Fruit fly (Drosophila melanogaster) whole organism, embryonic: ENCODE results near the gene asp.

Source experiments
- Aef1 ChIP-seq: fragments of 200-800 bp; sonication (Bioruptor generic); IDR thresholded peaks from 3 replicates; pipeline ENCODE4 v1.3.6; 2022; ENCODE audit warnings: missing biosample characterization, missing genetic modification characterization
- Bdp1 ChIP-seq: fragments of 200-800 bp; sonication (Bioruptor generic); optimal IDR thresholded peaks from 3 replicates; lab custom pipeline; 2016; ENCODE audit warnings: missing biosample characterization, missing genetic modification characterization
- CG10543 ChIP-seq: fragments of 200-800 bp; sonication (Bioruptor generic); optimal IDR thresholded peaks from 3 replicates; lab custom pipeline; 2017; ENCODE audit warnings: missing biosample characterization, mild to moderate bottlenecking, missing genetic modification characterization, moderate library complexity
- CG11247 ChIP-seq: fragments of 200-800 bp; sonication (Bioruptor generic); IDR thresholded peaks from 2 replicates; pipeline ENCODE4 v1.3.6; 2022; ENCODE audit warnings: missing biosample characterization, missing genetic modification characterization
- CG14965 ChIP-seq: fragments of 200-800 bp; sonication (Bioruptor generic); optimal IDR thresholded peaks from 2 replicates; lab custom pipeline; 2016; ENCODE audit warnings: missing biosample characterization, missing genetic modification characterization, borderline replicate concordance
- CG15269 ChIP-seq: fragments of 200-800 bp; sonication (Bioruptor generic); optimal IDR thresholded peaks from 2 replicates; lab custom pipeline; 2018; ENCODE audit warnings: missing biosample characterization, mild to moderate bottlenecking, missing genetic modification characterization, moderate library complexity
- CG1647 ChIP-seq: fragments of 200-800 bp; sonication (Bioruptor generic); optimal IDR thresholded peaks from 3 replicates; lab custom pipeline; 2016; ENCODE audit warnings: missing biosample characterization, missing genetic modification characterization
- CG17568 ChIP-seq: fragments of 200-800 bp; sonication (Bioruptor generic); optimal IDR thresholded peaks from 2 replicates; lab custom pipeline; 2018; ENCODE audit warnings: missing biosample characterization, mild to moderate bottlenecking, missing genetic modification characterization, moderate library complexity
- CG17612 ChIP-seq: fragments of 200-800 bp; sonication (Bioruptor generic); IDR thresholded peaks from 2 replicates; pipeline ENCODE4 v1.3.6; 2022; ENCODE audit warnings: missing biosample characterization, missing genetic modification characterization
- CG17829 ChIP-seq: fragments of 200-800 bp; optimal IDR thresholded peaks from 2 replicates; lab custom pipeline; 2019; ENCODE audit warnings: missing biosample characterization, mild to moderate bottlenecking, missing genetic modification characterization, moderate library complexity
- CG18476 ChIP-seq: fragments of 200-800 bp; sonication (Bioruptor generic); optimal IDR thresholded peaks from 2 replicates; lab custom pipeline; 2016; ENCODE audit warnings: missing biosample characterization, mild to moderate bottlenecking, missing genetic modification characterization
- CG2678 ChIP-seq: fragments of 200-800 bp; sonication (Bioruptor generic); optimal IDR thresholded peaks from 3 replicates; lab custom pipeline; 2019; ENCODE audit warnings: missing biosample characterization, mild to moderate bottlenecking, missing genetic modification characterization, moderate library complexity
- CG31388 ChIP-seq: fragments of 200-800 bp; sonication (Bioruptor generic); optimal IDR thresholded peaks from 2 replicates; lab custom pipeline; 2016; ENCODE audit warnings: missing biosample characterization, missing genetic modification characterization
- CG32532 ChIP-seq: fragments of 200-800 bp; sonication (Bioruptor generic); IDR thresholded peaks from 2 replicates; pipeline ENCODE4 v1.3.6; 2022; ENCODE audit warnings: missing biosample characterization, missing genetic modification characterization
- CG34224 ChIP-seq: fragments of 200-800 bp; sonication (Bioruptor generic); IDR thresholded peaks from 3 replicates; pipeline ENCODE4 v1.3.6; 2022; ENCODE audit warnings: missing biosample characterization, missing genetic modification characterization; ENCODE audit not compliant: partially characterized antibody
- CG4820 ChIP-seq: fragments of 200-800 bp; sonication (Bioruptor generic); optimal IDR thresholded peaks from 3 replicates; lab custom pipeline; 2016; ENCODE audit warnings: missing biosample characterization, missing genetic modification characterization
- CG4854 ChIP-seq: fragments of 200-800 bp; sonication (Bioruptor generic); optimal IDR thresholded peaks from 2 replicates; lab custom pipeline; 2016; ENCODE audit warnings: missing biosample characterization, missing genetic modification characterization, inconsistent platforms
- CG6254 ChIP-seq: fragments of 200-800 bp; sonication (Bioruptor generic); optimal IDR thresholded peaks from 3 replicates; lab custom pipeline; 2017; ENCODE audit warnings: mild to moderate bottlenecking, missing biosample characterization, missing genetic modification reagents, missing genetic modification characterization
- CG6654 ChIP-seq: fragments of 200-800 bp; sonication (Bioruptor generic); optimal IDR thresholded peaks from 2 replicates; lab custom pipeline; 2017; ENCODE audit warnings: missing biosample characterization, mild to moderate bottlenecking, missing genetic modification characterization
- CG6683 ChIP-seq: fragments of 200-800 bp; sonication (Bioruptor generic); optimal IDR thresholded peaks from 2 replicates; lab custom pipeline; 2017; ENCODE audit warnings: missing biosample characterization, mild to moderate bottlenecking, missing genetic modification characterization, missing genetic modification reagents
- CG7745 ChIP-seq: fragments of 200-800 bp; sonication (Bioruptor generic); optimal IDR thresholded peaks from 2 replicates; lab custom pipeline; 2018; ENCODE audit warnings: missing biosample characterization, mild to moderate bottlenecking, missing genetic modification characterization, moderate library complexity
- CG8924 ChIP-seq: fragments of 200-800 bp; optimal IDR thresholded peaks from 3 replicates; lab custom pipeline; 2019; ENCODE audit warnings: missing biosample characterization, mild to moderate bottlenecking, missing genetic modification characterization, moderate library complexity
- CHES-1-like ChIP-seq: fragments of 200-800 bp; sonication (Bioruptor generic); optimal IDR thresholded peaks from 2 replicates; lab custom pipeline; 2016; ENCODE audit warnings: missing biosample characterization, missing genetic modification characterization
- Dbx ChIP-seq: fragments of 200-800 bp; sonication (Bioruptor generic); IDR thresholded peaks from 3 replicates; pipeline ENCODE4 v1.3.6; 2022; ENCODE audit warnings: missing biosample characterization, missing genetic modification characterization
- Dref ChIP-seq: fragments of 200-800 bp; sonication (Bioruptor generic); IDR thresholded peaks from 2 replicates; pipeline ENCODE4 v1.3.6; 2022; ENCODE audit warnings: missing biosample characterization, missing genetic modification characterization
- Fer1 ChIP-seq: fragments of 200-800 bp; sonication (Bioruptor generic); optimal IDR thresholded peaks from 2 replicates; lab custom pipeline; 2017; ENCODE audit warnings: missing biosample characterization, mild to moderate bottlenecking, missing genetic modification characterization
- HLH54F ChIP-seq: fragments of 200-800 bp; sonication (Bioruptor generic); optimal IDR thresholded peaks from 3 replicates; lab custom pipeline; 2016; ENCODE audit warnings: missing biosample characterization, missing genetic modification characterization
- HmgD ChIP-seq: fragments of 200-800 bp; sonication (Bioruptor generic); optimal IDR thresholded peaks from 3 replicates; lab custom pipeline; 2016; ENCODE audit warnings: missing biosample characterization, missing genetic modification characterization
- Kr ChIP-seq: fragments of 200-800 bp; sonication (Bioruptor generic); optimal IDR thresholded peaks from 2 replicates; lab custom pipeline; 2017; ENCODE audit warnings: missing biosample characterization, mild to moderate bottlenecking, missing genetic modification characterization
- Mad ChIP-seq: fragments of 200-800 bp; sonication (Bioruptor generic); optimal IDR thresholded peaks from 2 replicates; lab custom pipeline; 2016; ENCODE audit warnings: missing biosample characterization, missing genetic modification characterization
- Nf-YB ChIP-seq: fragments of 200-800 bp; sonication (Bioruptor generic); optimal IDR thresholded peaks from 3 replicates; lab custom pipeline; 2019; ENCODE audit warnings: missing biosample characterization, mild to moderate bottlenecking, missing genetic modification characterization, moderate library complexity
- TFAM ChIP-seq: fragments of 200-800 bp; sonication (Bioruptor generic); optimal IDR thresholded peaks from 2 replicates; lab custom pipeline; 2017; ENCODE audit warnings: missing biosample characterization, missing genetic modification characterization, inconsistent platforms
- bsh ChIP-seq, 2 experiments: fragments of 200-800 bp; sonication (Bioruptor generic); optimal IDR thresholded peaks; 2 replicates each; lab custom pipeline; 2017 to 2018; ENCODE audit warnings: mild to moderate bottlenecking in 2 of 2, missing biosample characterization in 2 of 2, missing genetic modification characterization in 2 of 2, moderate library complexity in 1 of 2
- dmrt11E ChIP-seq: fragments of 200-800 bp; sonication (Bioruptor generic); optimal IDR thresholded peaks from 3 replicates; lab custom pipeline; 2018; ENCODE audit warnings: missing biosample characterization, mild to moderate bottlenecking, missing genetic modification characterization, moderate library complexity
- dmrt99B ChIP-seq: fragments of 200-800 bp; sonication (Bioruptor generic); optimal IDR thresholded peaks from 2 replicates; lab custom pipeline; 2018; ENCODE audit warnings: missing biosample characterization, mild to moderate bottlenecking, missing genetic modification characterization, moderate library complexity
- dpn ChIP-seq, 2 experiments: fragments of 200-800 bp; sonication (Bioruptor generic); optimal IDR thresholded peaks; 3 replicates each; lab custom pipeline; 2016; ENCODE audit warnings: missing biosample characterization in 2 of 2, missing genetic modification characterization in 2 of 2
- fd3F ChIP-seq: fragments of 200-800 bp; sonication (Bioruptor generic); optimal IDR thresholded peaks from 2 replicates; lab custom pipeline; 2018; ENCODE audit warnings: missing biosample characterization, mild to moderate bottlenecking, missing genetic modification characterization, moderate library complexity
- fru ChIP-seq: fragments of >200 bp; optimal IDR thresholded peaks from 2 replicates; lab custom pipeline; 2017
- nerfin-1 ChIP-seq: fragments of 200-800 bp; sonication (Bioruptor generic); optimal IDR thresholded peaks from 3 replicates; lab custom pipeline; 2019; ENCODE audit warnings: missing biosample characterization, mild to moderate bottlenecking, missing genetic modification characterization, moderate library complexity
- odd ChIP-seq: fragments of 200-800 bp; sonication (Bioruptor generic); optimal IDR thresholded peaks from 2 replicates; lab custom pipeline; 2017; ENCODE audit warnings: missing biosample characterization, mild to moderate bottlenecking, missing genetic modification characterization
- p53 ChIP-seq: fragments of 200-800 bp; sonication (Bioruptor generic); optimal IDR thresholded peaks from 2 replicates; lab custom pipeline; 2016; ENCODE audit warnings: missing biosample characterization, missing genetic modification characterization
- pros ChIP-seq: fragments of 200-800 bp; sonication (Bioruptor generic); optimal IDR thresholded peaks from 3 replicates; lab custom pipeline; 2019; ENCODE audit warnings: missing biosample characterization, mild to moderate bottlenecking, missing genetic modification characterization, moderate library complexity
- repo ChIP-seq: fragments of 200-800 bp; sonication (Bioruptor generic); optimal IDR thresholded peaks from 2 replicates; lab custom pipeline; 2016; ENCODE audit warnings: missing biosample characterization, missing genetic modification characterization
- rib ChIP-seq: fragments of 200-800 bp; sonication (Bioruptor generic); IDR thresholded peaks from 2 replicates; pipeline ENCODE4 v1.3.6; 2022; ENCODE audit warnings: missing biosample characterization, missing genetic modification characterization
- run ChIP-seq: fragments of 200-800 bp; sonication (Bioruptor generic); optimal IDR thresholded peaks from 3 replicates; lab custom pipeline; 2018; ENCODE audit warnings: missing biosample characterization, mild to moderate bottlenecking, missing genetic modification characterization
- tap ChIP-seq: fragments of 200-800 bp; optimal IDR thresholded peaks from 3 replicates; lab custom pipeline; 2019; ENCODE audit warnings: missing biosample characterization, mild to moderate bottlenecking, missing genetic modification characterization, moderate library complexity
- tio ChIP-seq: fragments of 200-800 bp; sonication (Bioruptor generic); optimal IDR thresholded peaks from 2 replicates; lab custom pipeline; 2017; ENCODE audit warnings: missing biosample characterization, missing genetic modification characterization, inconsistent platforms
- tll ChIP-seq, 2 experiments: fragments of 200-800 bp in 1 of 2; fragments of >200 bp in 1 of 2; sonication (Bioruptor generic) in 1 of 2; optimal IDR thresholded peaks; 2 replicates each; lab custom pipeline; 2017 to 2019; ENCODE audit warnings: missing biosample characterization in 2 of 2, missing genetic modification characterization in 2 of 2, mild to moderate bottlenecking in 1 of 2, moderate library complexity in 1 of 2
- trh ChIP-seq: fragments of 200-800 bp; sonication (Bioruptor generic); optimal IDR thresholded peaks from 2 replicates; lab custom pipeline; 2016; ENCODE audit warnings: missing biosample characterization, missing genetic modification characterization

Gene asp

DNA sequence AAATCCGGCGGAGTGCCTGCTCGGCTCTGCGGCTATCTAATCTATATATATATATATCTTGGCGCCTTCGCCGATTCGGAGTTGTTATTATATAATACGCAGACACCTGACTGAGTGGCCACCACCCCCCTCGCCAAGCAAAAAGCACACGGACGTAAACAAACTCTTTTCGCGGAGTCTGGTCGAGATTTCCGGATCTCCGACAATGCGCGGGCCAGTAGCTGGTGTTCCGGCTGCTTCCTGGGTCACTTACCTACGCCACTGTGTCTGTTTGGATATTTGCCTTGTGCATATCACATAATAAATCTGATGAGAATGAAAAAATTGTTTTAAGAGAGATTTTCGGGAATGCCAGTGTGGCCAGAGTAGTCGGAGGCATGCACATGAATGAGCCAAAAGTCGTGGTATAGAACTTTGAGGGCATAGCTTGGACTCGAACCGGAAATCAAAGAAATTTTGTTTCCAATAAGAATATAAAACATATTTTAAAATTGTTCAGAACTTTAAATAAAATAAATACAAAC lies 33.5 kb downstream of the asp start, which contains the start of gene CG5805 (continued):
- TF ChIP-seq CG32532 (peak; percentile 88), fru (lab: Kevin White, UChicago) (no peak), HmgD (GFP tag; lab: Kevin White, UChicago) (peak; percentile 69), rib (0 out of 2 replicates have a peak, but pooled peaks have one; percentile 39), CG15269 (peak; percentile 78), CG6683 (GFP tag; lab: Kevin White, UChicago) (peak; percentile 76), tio (no peak), CG10543 (GFP tag; lab: Kevin White, UChicago) (peak; percentile 86), nerfin-1 (tag; lab: Kevin White, UChicago) (peak; percentile 75), CG17829 (tag; lab: Kevin White, UChicago) (peak; percentile 65), CG2678 (tag; lab: Kevin White, UChicago) (peak; percentile 70), CG6654 (GFP tag; lab: Kevin White, UChicago) (peak; percentile 64), CG14965 (GFP tag; lab: Kevin White, UChicago) (peak; percentile 8), run (tag; lab: Kevin White, UChicago) (peak; percentile 31), Bdp1 (peak; percentile 74), HLH54F (peak; percentile 70), Dref (peak; percentile 45), Fer1 (GFP tag; lab: Kevin White, UChicago) (peak; percentile 91), odd (GFP tag; lab: Kevin White, UChicago) (peak; percentile 84), CG17568 (no peak), CG4820 (GFP tag; lab: Kevin White, UChicago) (peak; percentile 73), CG4854 (GFP tag; lab: Kevin White, UChicago) (peak; percentile 83), fd3F (GFP tag; lab: Kevin White, UChicago) (peak; percentile 80), CG34224 (GFP tag; lab: Robert Waterston, UW) (peak; percentile 25; the same call in 1 of the 3 replicates), CG31388 (GFP tag; lab: Kevin White, UChicago) (peak; percentile 16), dmrt11E (peak; percentile 72), Aef1 (GFP tag; lab: Robert Waterston, UW) (peak; percentile 19; the same call in 1 of the 3 replicates), Nf-YB (no peak), Mad (GFP tag; lab: Kevin White, UChicago) (peak; percentile 78), CG17612 (peak; percentile 57; the same call in 1 of the 2 replicates), dmrt99B (tag; lab: Kevin White, UChicago) (peak; percentile 72), tap (tag; lab: Kevin White, UChicago) (peak; percentile 66), CG11247 (peak; percentile 79), Kr (GFP tag; lab: Kevin White, UChicago) (no peak), CHES-1-like (peak; percentile 75), tll (GFP tag; optimal IDR thresholded peaks at IDR 0.05; lab: Kevin White, UChicago) (peak in 1 of 2 experiments; percentile 23), bsh (GFP tag; optimal IDR thresholded peaks at IDR 0.05; lab: Kevin White, UChicago) (peak in 1 of 2 experiments; percentile 72), p53 (GFP tag; lab: Kevin White, UChicago) (peak; percentile 54), trh (GFP tag; lab: Kevin White, UChicago) (peak; percentile 83), dpn (GFP tag; optimal IDR thresholded peaks at IDR 0.05; lab: Kevin White, UChicago) (peak; percentile 65 to 87), CG1647 (GFP tag; lab: Kevin White, UChicago) (peak; percentile 66), TFAM (peak; percentile 47), repo (GFP tag; lab: Kevin White, UChicago) (peak; percentile 59), CG7745 (no peak), pros (GFP tag; lab: Kevin White, UChicago) (no peak), Dbx (GFP tag; lab: Robert Waterston, UW) (peak; percentile 89), CG6254 (GFP tag; lab: Kevin White, UChicago) (peak; percentile 81), CG8924 (tag; lab: Kevin White, UChicago) (peak; percentile 47), CG18476 (GFP tag; lab: Kevin White, UChicago) (peak; percentile 42)
